Fruit fly (Drosophila melanogaster) whole organism, embryonic: Measurements from ENCODE around the gene Hsp67Ba.

Experiments used
- Aef1 ChIP-seq: fragments of 200-800 bp; sonication (Bioruptor generic); IDR thresholded peaks from 3 replicates; pipeline ENCODE4 v1.3.6; 2022; ENCODE audit warnings: missing biosample characterization, missing genetic modification characterization
- Atf-2 ChIP-seq: fragments of 200-800 bp; sonication (Bioruptor generic); optimal IDR thresholded peaks from 2 replicates; lab custom pipeline; 2016; ENCODE audit warnings: missing biosample characterization, missing genetic modification characterization
- BEAF-32 ChIP-seq: fragments of 200-800 bp; sonication (Bioruptor generic); optimal IDR thresholded peaks from 3 replicates; lab custom pipeline; 2017; ENCODE audit warnings: missing biosample characterization, missing genetic modification characterization, mild to moderate bottlenecking, moderate library complexity, missing genetic modification reagents
- Bgb ChIP-seq: fragments of 200-800 bp; sonication (Bioruptor generic); IDR thresholded peaks from 2 replicates; pipeline ENCODE4 v1.3.6; 2022; ENCODE audit warnings: missing biosample characterization, missing genetic modification characterization; ENCODE audit not compliant: partially characterized antibody
- CG11456 ChIP-seq: fragments of 200-800 bp; sonication (Bioruptor generic); IDR thresholded peaks from 3 replicates; pipeline ENCODE4 v1.3.6; 2022; ENCODE audit warnings: missing biosample characterization, missing genetic modification characterization
- CG11695 ChIP-seq: fragments of 200-800 bp; sonication (Bioruptor generic); IDR thresholded peaks from 3 replicates; pipeline ENCODE4 v1.3.6; 2022; ENCODE audit warnings: missing biosample characterization, missing genetic modification characterization
- CG12299 ChIP-seq: fragments of 200-800 bp; sonication (Bioruptor generic); optimal IDR thresholded peaks from 2 replicates; lab custom pipeline; 2018; ENCODE audit warnings: missing biosample characterization, mild to moderate bottlenecking, missing genetic modification characterization
- CG12391 ChIP-seq: fragments of 200-800 bp; sonication (Bioruptor generic); optimal IDR thresholded peaks from 3 replicates; lab custom pipeline; 2018; ENCODE audit warnings: missing biosample characterization, mild to moderate bottlenecking, missing genetic modification characterization, moderate library complexity
- CG13624 ChIP-seq: fragments of 200-800 bp; sonication (Bioruptor generic); optimal IDR thresholded peaks from 2 replicates; lab custom pipeline; 2016; ENCODE audit warnings: missing biosample characterization, missing genetic modification characterization
- CG13894 ChIP-seq: fragments of 200-800 bp; sonication (Bioruptor generic); optimal IDR thresholded peaks from 3 replicates; lab custom pipeline; 2018; ENCODE audit warnings: missing biosample characterization, mild to moderate bottlenecking, missing genetic modification characterization, moderate library complexity
- CG14014 ChIP-seq: fragments of 200-800 bp; sonication (Bioruptor generic); IDR thresholded peaks from 2 replicates; pipeline ENCODE4 v1.3.6; 2022; ENCODE audit warnings: missing biosample characterization, missing genetic modification characterization
- CG14860 ChIP-seq: fragments of 200-800 bp; sonication (Bioruptor generic); IDR thresholded peaks from 3 replicates; pipeline ENCODE4 v1.3.6; 2022; ENCODE audit warnings: missing biosample characterization, missing genetic modification characterization; ENCODE audit not compliant: partially characterized antibody
- CG15479 ChIP-seq: fragments of 200-800 bp; sonication (Bioruptor generic); optimal IDR thresholded peaks from 3 replicates; lab custom pipeline; 2019; ENCODE audit warnings: missing biosample characterization, mild to moderate bottlenecking, missing genetic modification characterization, moderate library complexity
- CG1647 ChIP-seq: fragments of 200-800 bp; sonication (Bioruptor generic); optimal IDR thresholded peaks from 3 replicates; lab custom pipeline; 2016; ENCODE audit warnings: missing biosample characterization, missing genetic modification characterization
- CG16813 ChIP-seq: fragments of 200-800 bp; sonication (Bioruptor generic); IDR thresholded peaks from 3 replicates; pipeline ENCODE4 v1.3.6; 2022; ENCODE audit warnings: missing biosample characterization, missing genetic modification characterization; ENCODE audit not compliant: partially characterized antibody
- CG31441 ChIP-seq: fragments of 200-800 bp; sonication (Bioruptor generic); IDR thresholded peaks from 2 replicates; pipeline ENCODE4 v1.3.6; 2022; ENCODE audit warnings: missing biosample characterization, missing genetic modification characterization
- CG3726 ChIP-seq: fragments of 200-800 bp; sonication (Bioruptor generic); IDR thresholded peaks from 3 replicates; pipeline ENCODE4, ENCODE4 v1.3.6; 2022; ENCODE audit warnings: missing biosample characterization, missing genetic modification characterization
- CG5180 ChIP-seq: fragments of 200-800 bp; sonication (Bioruptor generic); optimal IDR thresholded peaks from 3 replicates; lab custom pipeline; 2017; ENCODE audit warnings: missing biosample characterization, missing genetic modification characterization, mild to moderate bottlenecking, moderate library complexity, missing genetic modification reagents
- CG6272 ChIP-seq: fragments of 200-800 bp; sonication (Bioruptor generic); IDR thresholded peaks from 2 replicates; pipeline ENCODE4 v1.3.6; 2022; ENCODE audit warnings: missing biosample characterization, missing genetic modification characterization
- CG6765 ChIP-seq: fragments of 200-800 bp; sonication (Bioruptor generic); optimal IDR thresholded peaks from 3 replicates; lab custom pipeline; 2017; ENCODE audit warnings: missing biosample characterization, mild to moderate bottlenecking, missing genetic modification characterization
- CG6813 ChIP-seq: fragments of 200-800 bp; sonication (Bioruptor generic); optimal IDR thresholded peaks from 2 replicates; lab custom pipeline; 2017; ENCODE audit warnings: missing biosample characterization, missing genetic modification characterization, mild to moderate bottlenecking, moderate library complexity, missing genetic modification reagents
- Dek ChIP-seq: fragments of 200-800 bp; sonication (Bioruptor generic); optimal IDR thresholded peaks from 3 replicates; lab custom pipeline; 2019; ENCODE audit warnings: missing biosample characterization, mild to moderate bottlenecking, missing genetic modification characterization, moderate library complexity
- Dll ChIP-seq: fragments of 200-800 bp; sonication (Bioruptor generic); IDR thresholded peaks from 4 replicates; pipeline ENCODE4 v1.3.6; 2022; ENCODE audit warnings: missing biosample characterization, missing genetic modification characterization; ENCODE audit not compliant: partially characterized antibody
- Ets65A ChIP-seq: fragments of 200-800 bp; sonication (Bioruptor generic); peaks from one replicate; lab custom pipeline; 2016; ENCODE audit warnings: missing biosample characterization, missing genetic modification characterization
- Fer1 ChIP-seq: fragments of 200-800 bp; sonication (Bioruptor generic); optimal IDR thresholded peaks from 2 replicates; lab custom pipeline; 2017; ENCODE audit warnings: missing biosample characterization, mild to moderate bottlenecking, missing genetic modification characterization
- Meics ChIP-seq: fragments of 200-800 bp; sonication (Bioruptor generic); optimal IDR thresholded peaks from 2 replicates; lab custom pipeline; 2017; ENCODE audit warnings: missing biosample characterization, mild to moderate bottlenecking, missing genetic modification characterization
- Nf-YC ChIP-seq: fragments of 200-800 bp; optimal IDR thresholded peaks from 3 replicates; lab custom pipeline; 2019; ENCODE audit warnings: missing biosample characterization, mild to moderate bottlenecking, missing genetic modification characterization, moderate library complexity
- Spps ChIP-seq: fragments of 200-800 bp; sonication (Bioruptor generic); optimal IDR thresholded peaks from 2 replicates; lab custom pipeline; 2018; ENCODE audit warnings: missing biosample characterization, mild to moderate bottlenecking, missing genetic modification characterization
- al ChIP-seq: fragments of 200-800 bp; sonication (Bioruptor generic); IDR thresholded peaks from 2 replicates; pipeline ENCODE4 v1.3.6; 2022; ENCODE audit warnings: missing biosample characterization, missing genetic modification characterization
- ap ChIP-seq: fragments of 200-800 bp; sonication (Bioruptor generic); IDR thresholded peaks from 2 replicates; pipeline ENCODE4 v1.3.6; 2022; ENCODE audit warnings: missing biosample characterization, missing genetic modification characterization
- ci ChIP-seq: fragments of 200-800 bp; sonication (Bioruptor generic); IDR thresholded peaks from 3 replicates; pipeline ENCODE4 v1.3.6; 2022; ENCODE audit warnings: missing biosample characterization, missing genetic modification characterization
- dysf ChIP-seq: fragments of 200-800 bp; sonication (Bioruptor generic); IDR thresholded peaks from 3 replicates; pipeline ENCODE4 v1.3.6; 2022; ENCODE audit warnings: missing biosample characterization, missing genetic modification characterization
- eyg ChIP-seq: fragments of 200-800 bp; sonication (Bioruptor generic); optimal IDR thresholded peaks from 3 replicates; lab custom pipeline; 2016; ENCODE audit warnings: missing biosample characterization, missing genetic modification characterization
- fd102C ChIP-seq: fragments of 200-800 bp; sonication (Bioruptor generic); optimal IDR thresholded peaks from 2 replicates; lab custom pipeline; 2018; ENCODE audit warnings: missing biosample characterization, mild to moderate bottlenecking, missing genetic modification characterization, moderate library complexity
- grau ChIP-seq: fragments of 200-800 bp; optimal IDR thresholded peaks from 3 replicates; lab custom pipeline; 2019; ENCODE audit warnings: missing biosample characterization, mild to moderate bottlenecking, missing genetic modification characterization, moderate library complexity
- inv ChIP-seq: fragments of 200-800 bp; sonication (Bioruptor generic); IDR thresholded peaks from 2 replicates; pipeline ENCODE4 v1.3.6; 2022; ENCODE audit warnings: missing biosample characterization, missing genetic modification characterization; ENCODE audit not compliant: partially characterized antibody
- knrl ChIP-seq: fragments of 200-800 bp; sonication (Bioruptor generic); IDR thresholded peaks from 3 replicates; pipeline ENCODE4 v1.3.6; 2022; ENCODE audit warnings: missing biosample characterization, missing genetic modification characterization; ENCODE audit not compliant: partially characterized antibody
- lbe ChIP-seq: fragments of 200-800 bp; sonication (Bioruptor generic); optimal IDR thresholded peaks from 2 replicates; lab custom pipeline; 2016; ENCODE audit warnings: missing biosample characterization, mild to moderate bottlenecking, missing genetic modification characterization
- luna ChIP-seq: fragments of 200-800 bp; sonication (Bioruptor generic); optimal IDR thresholded peaks from 2 replicates; lab custom pipeline; 2016; ENCODE audit warnings: missing biosample characterization, missing genetic modification characterization
- maf-S ChIP-seq: fragments of 200-800 bp; sonication (Bioruptor generic); optimal IDR thresholded peaks from 2 replicates; lab custom pipeline; 2016; ENCODE audit warnings: missing biosample characterization, missing genetic modification characterization
- mld ChIP-seq: fragments of 200-800 bp; sonication (Bioruptor generic); IDR thresholded peaks from 3 replicates; pipeline ENCODE4 v1.3.6; 2022; ENCODE audit warnings: missing biosample characterization, missing genetic modification characterization; ENCODE audit not compliant: partially characterized antibody
- nerfin-1 ChIP-seq: fragments of 200-800 bp; sonication (Bioruptor generic); optimal IDR thresholded peaks from 3 replicates; lab custom pipeline; 2019; ENCODE audit warnings: missing biosample characterization, mild to moderate bottlenecking, missing genetic modification characterization, moderate library complexity
- pan ChIP-seq, 4 experiments: fragments of >200 bp in 3 of 4; fragments of 200-800 bp in 1 of 4; sonication (Bioruptor generic) in 1 of 4; optimal IDR thresholded peaks in 3 of 4; IDR thresholded peaks in 1 of 4; 2 replicates each; pipeline versions ENCODE4 v1.3.6 to Lab custom; 2017 to 2022; ENCODE audit warnings: missing biosample characterization in 2 of 4, missing genetic modification characterization in 2 of 4, mixed read lengths in 1 of 4
- sna ChIP-seq: fragments of 200-800 bp; sonication (Bioruptor generic); IDR thresholded peaks from 2 replicates; pipeline ENCODE4 v1.3.6; 2022; ENCODE audit warnings: missing biosample characterization, missing genetic modification characterization; ENCODE audit not compliant: partially characterized antibody
- so ChIP-seq: fragments of 200-800 bp; sonication (Bioruptor generic); IDR thresholded peaks from 3 replicates; pipeline ENCODE4 v1.3.6; 2022; ENCODE audit warnings: missing biosample characterization, missing genetic modification characterization
- tap ChIP-seq: fragments of 200-800 bp; optimal IDR thresholded peaks from 3 replicates; lab custom pipeline; 2019; ENCODE audit warnings: missing biosample characterization, mild to moderate bottlenecking, missing genetic modification characterization, moderate library complexity
- tio ChIP-seq: fragments of 200-800 bp; sonication (Bioruptor generic); optimal IDR thresholded peaks from 2 replicates; lab custom pipeline; 2017; ENCODE audit warnings: missing biosample characterization, missing genetic modification characterization, inconsistent platforms
- zf30C ChIP-seq: fragments of 200-800 bp; sonication (Bioruptor generic); optimal IDR thresholded peaks from 3 replicates; lab custom pipeline; 2018; ENCODE audit warnings: missing biosample characterization, mild to moderate bottlenecking, missing genetic modification characterization

Gene Hsp67Ba

dm6 chr3L:9370907-9371365 is 8.4 kb downstream of the Hsp67Ba start, which contains the start of gene Fdx1:
TSS of gene Fdx1 (minus strand) at chr3L:9371238.
- TF ChIP-seq Dll (GFP tag; lab: Robert Waterston, UW) (peak; percentile 80), CG13894 (tag; lab: Kevin White, UChicago) (peak; percentile 33), Meics (GFP tag; lab: Kevin White, UChicago) (peak; percentile 42), ap (no peak; the same call in 1 of the 2 replicates), CG6765 (no peak), CG11695 (GFP tag; lab: Robert Waterston, UW) (0 out of 3 replicates have a peak, but pooled peaks have one; percentile 22), Atf-2 (GFP tag; lab: Kevin White, UChicago) (no peak), maf-S (no peak), Aef1 (GFP tag; lab: Robert Waterston, UW) (peak; percentile 68), CG11456 (GFP tag; lab: Robert Waterston, UW) (0 out of 3 replicates have a peak, but pooled peaks have one; percentile 27), BEAF-32 (GFP tag; lab: Kevin White, UChicago) (peak; percentile 65), tio (GFP tag; lab: Kevin White, UChicago) (no peak), CG14014 (GFP tag; lab: Robert Waterston, UW) (0 out of 2 replicates have a peak, but pooled peaks have one; percentile 39), CG5180 (GFP tag; lab: Kevin White, UChicago) (no peak), knrl (GFP tag; lab: Robert Waterston, UW) (peak; percentile 53; the same call in 2 of the 3 replicates), CG12391 (peak; percentile 65), mld (GFP tag; lab: Robert Waterston, UW) (no peak), Bgb (peak; percentile 33; the same call in 1 of the 2 replicates), zf30C (no peak), fd102C (GFP tag; lab: Kevin White, UChicago) (no peak), CG31441 (peak; percentile 52), sna (GFP tag; lab: Robert Waterston, UW) (peak; percentile 77), al (GFP tag; lab: Robert Waterston, UW) (peak; percentile 12; the same call in 1 of the 2 replicates), CG15479 (no peak), CG6813 (GFP tag; lab: Kevin White, UChicago) (no peak), dysf (peak; percentile 40; the same call in 1 of the 3 replicates), pan (optimal IDR thresholded peaks at IDR 0.05; lab: Kevin White, UChicago) (no peak), pan (GFP tag; optimal IDR thresholded peaks at IDR 0.05 in 1 of 2, IDR thresholded peaks at IDR 0.05 in 1 of 2) (peak in 1 of 2 experiments; percentile 15), CG16813 (GFP tag; lab: Robert Waterston, UW) (peak; percentile 53; the same call in 2 of the 3 replicates), Ets65A (GFP tag; lab: Kevin White, UChicago) (no peak), nerfin-1 (tag; lab: Kevin White, UChicago) (no peak), CG3726 (no peak), CG13624 (GFP tag; lab: Kevin White, UChicago) (peak; percentile 8), Dek (tag; lab: Kevin White, UChicago) (peak; percentile 15), eyg (GFP tag; lab: Kevin White, UChicago) (no peak), tap (tag; lab: Kevin White, UChicago) (no peak), CG14860 (GFP tag; lab: Robert Waterston, UW) (peak; percentile 49; the same call in 2 of the 3 replicates), Nf-YC (tag; lab: Kevin White, UChicago) (peak; percentile 52), Spps (tag; lab: Kevin White, UChicago) (peak; percentile 5), so (GFP tag; lab: Robert Waterston, UW) (0 out of 3 replicates have a peak, but pooled peaks have one; percentile 27), ci (GFP tag; lab: Robert Waterston, UW) (peak; percentile 31; the same call in 1 of the 3 replicates), CG1647 (GFP tag; lab: Kevin White, UChicago) (no peak), inv (GFP tag; lab: Robert Waterston, UW) (peak; percentile 37; the same call in 1 of the 2 replicates), Fer1 (peak; percentile 38), CG12299 (tag; lab: Kevin White, UChicago) (peak; percentile 7), CG6272 (GFP tag; lab: Robert Waterston, UW) (peak; percentile 31; the same call in 1 of the 2 replicates), lbe (GFP tag; lab: Kevin White, UChicago) (peak; percentile 43), grau (peak; percentile 50), luna (no peak)
